Worm (Caenorhabditis elegans): ENCODE results near the gene R02D5.8.

The R02D5.8 gene

ce11 chrV:14498204-14498603 is 21.0 kb downstream of the R02D5.8 start:
- TF ChIP-seq sptf-1 (tag; optimal IDR thresholded peaks at IDR 0.05) (peak; percentile 46), lin-32 (GFP tag; optimal IDR thresholded peaks at IDR 0.05) (no peak), mep-1 (tag; optimal IDR thresholded peaks at IDR 0.05) (peak; percentile 52), lin-13 (tag; optimal IDR thresholded peaks at IDR 0.05) (peak; percentile 51), unc-39 (tag; optimal IDR thresholded peaks at IDR 0.05) (no peak), ztf-11 (tag; optimal IDR thresholded peaks at IDR 0.05) (no peak), nhr-2 (tag; optimal IDR thresholded peaks at IDR 0.05) (peak; percentile 84), ham-2 (GFP tag; optimal IDR thresholded peaks at IDR 0.05) (peak; percentile 63), ces-1 (GFP tag; optimal IDR thresholded peaks at IDR 0.05) (peak; percentile 8), flh-1 (GFP tag; optimal IDR thresholded peaks at IDR 0.05) (no peak), mls-2 (tag; optimal IDR thresholded peaks at IDR 0.05) (peak; percentile 50), elt-3 (tag; optimal IDR thresholded peaks at IDR 0.05) (no peak), cnd-1 (tag; optimal IDR thresholded peaks at IDR 0.05) (peak; percentile 22)

- no peak for TF ChIP-seq ham-2 (GFP tag; optimal IDR thresholded peaks at IDR 0.05)
- TF ChIP-seq tbx-8 (GFP tag; optimal IDR thresholded peaks at IDR 0.05): no peak
- peak; percentile 86 for TF ChIP-seq ces-1 (GFP tag; optimal IDR thresholded peaks at IDR 0.05)
- TF ChIP-seq unc-62 (GFP tag; optimal IDR thresholded peaks at IDR 0.05): peak; percentile 27
- TF ChIP-seq mab-5 (tag; optimal IDR thresholded peaks at IDR 0.05): no peak
- TF ChIP-seq mep-1 (tag; optimal IDR thresholded peaks at IDR 0.05): no peak
- peak; percentile 51 for TF ChIP-seq drap-1 (GFP tag; optimal IDR thresholded peaks at IDR 0.05)
Observed at ce11 chrV:14496446-14496845, 22.7 kb downstream of the R02D5.8 start.

ce11 chrV:14495493-14495892 is 23.7 kb downstream of the R02D5.8 start:
- TF ChIP-seq ceh-39 (tag; optimal IDR thresholded peaks at IDR 0.05): no peak
- TF ChIP-seq elt-1 (tag; optimal IDR thresholded peaks at IDR 0.05; ENCODE audit: borderline replicate concordance, insufficient read depth): peak; percentile 25
- TF ChIP-seq blmp-1 (tag; optimal IDR thresholded peaks at IDR 0.05): peak; percentile 89

- TF ChIP-seq M03D4.4 (tag; optimal IDR thresholded peaks at IDR 0.05) (no peak), mls-2 (tag; optimal IDR thresholded peaks at IDR 0.05) (no peak), hlh-1 (tag; optimal IDR thresholded peaks at IDR 0.05) (no peak), nhr-2 (tag; optimal IDR thresholded peaks at IDR 0.05) (no peak), ceh-39 (tag; optimal IDR thresholded peaks at IDR 0.05) (no peak), lin-32 (GFP tag; optimal IDR thresholded peaks at IDR 0.05) (no peak), nhr-12 (tag; optimal IDR thresholded peaks at IDR 0.05) (no peak), ces-1 (GFP tag; optimal IDR thresholded peaks at IDR 0.05) (no peak), lsy-2 (tag; optimal IDR thresholded peaks at IDR 0.05) (no peak), flh-1 (GFP tag; optimal IDR thresholded peaks at IDR 0.05) (no peak), nhr-76 (tag; optimal IDR thresholded peaks at IDR 0.05) (no peak), ham-2 (GFP tag; optimal IDR thresholded peaks at IDR 0.05) (no peak), lin-13 (tag; optimal IDR thresholded peaks at IDR 0.05) (no peak), nhr-237 (tag; optimal IDR thresholded peaks at IDR 0.05) (no peak), elt-1 (tag; optimal IDR thresholded peaks at IDR 0.05; ENCODE audit: borderline replicate concordance, insufficient read depth) (no peak)
Observed at ce11 chrV:14493665-14494064, 25.5 kb downstream of the R02D5.8 start.

ce11 chrV:14491097-14491496 is 28.1 kb downstream of the R02D5.8 start:
- TF ChIP-seq hlh-1 (tag; optimal IDR thresholded peaks at IDR 0.05): no peak
- TF ChIP-seq sptf-1 (tag; optimal IDR thresholded peaks at IDR 0.05): peak; percentile 2
- TF ChIP-seq ces-1 (GFP tag; optimal IDR thresholded peaks at IDR 0.05): peak; percentile 92
- TF ChIP-seq elt-3 (tag; optimal IDR thresholded peaks at IDR 0.05): no peak
- TF ChIP-seq mab-5 (tag; optimal IDR thresholded peaks at IDR 0.05): no peak
- no peak for TF ChIP-seq ceh-43 (GFP tag; optimal IDR thresholded peaks at IDR 0.05)
- TF ChIP-seq elt-1 (tag; optimal IDR thresholded peaks at IDR 0.05; ENCODE audit: borderline replicate concordance, insufficient read depth): no peak
- no peak for TF ChIP-seq zip-8 (tag; optimal IDR thresholded peaks at IDR 0.05)
- no peak for TF ChIP-seq nhr-76 (tag; optimal IDR thresholded peaks at IDR 0.05)
- TF ChIP-seq lin-32 (GFP tag; optimal IDR thresholded peaks at IDR 0.05): no peak
- TF ChIP-seq snpc-4 (tag; optimal IDR thresholded peaks at IDR 0.05): no peak
- no peak for TF ChIP-seq nhr-12 (tag; optimal IDR thresholded peaks at IDR 0.05)
- TF ChIP-seq unc-120 (tag; optimal IDR thresholded peaks at IDR 0.05; ENCODE audit: poor library complexity, severe bottlenecking): no peak
- no peak for TF ChIP-seq ham-2 (GFP tag; optimal IDR thresholded peaks at IDR 0.05)
- no peak for TF ChIP-seq tbx-8 (GFP tag; optimal IDR thresholded peaks at IDR 0.05)
- no peak for TF ChIP-seq mep-1 (tag; optimal IDR thresholded peaks at IDR 0.05)
- TF ChIP-seq ztf-11 (tag; optimal IDR thresholded peaks at IDR 0.05): no peak
- no peak for TF ChIP-seq ceh-83 (GFP tag; optimal IDR thresholded peaks at IDR 0.05)
- TF ChIP-seq nhr-2 (tag; optimal IDR thresholded peaks at IDR 0.05): no peak
- no peak for TF ChIP-seq blmp-1 (tag; optimal IDR thresholded peaks at IDR 0.05)
- peak; percentile 55 for TF ChIP-seq drap-1 (GFP tag; optimal IDR thresholded peaks at IDR 0.05)

Data from whole organism, mixed stage, embryonic.